Worm (Caenorhabditis elegans): ENCODE results near the gene R10H1.1.

Gene R10H1.1

ce11 chrII:7465519-7465918 lies 28.7 kb upstream of the R10H1.1 start, which contains the start of gene sro-1:
TSS of gene sro-1 (minus strand) at chrII:7465619.
- TF ChIP-seq nhr-237 (tag; optimal IDR thresholded peaks at IDR 0.05) (no peak), ceh-16 (tag; optimal IDR thresholded peaks at IDR 0.05) (no peak), lin-15B (tag; optimal IDR thresholded peaks at IDR 0.05) (no peak), fkh-2 (tag; optimal IDR thresholded peaks at IDR 0.05) (no peak), fkh-10 (GFP tag; optimal IDR thresholded peaks at IDR 0.05) (no peak), nhr-76 (tag; optimal IDR thresholded peaks at IDR 0.05) (no peak), R02D3.7 (tag; optimal IDR thresholded peaks at IDR 0.05) (no peak), mml-1 (tag; optimal IDR thresholded peaks at IDR 0.05) (no peak)

- no peak for TF ChIP-seq pha-4 (tag; optimal IDR thresholded peaks at IDR 0.05)
- no peak for TF ChIP-seq snpc-4 (tag; optimal IDR thresholded peaks at IDR 0.05)
- TF ChIP-seq fkh-10 (GFP tag; optimal IDR thresholded peaks at IDR 0.05) = peak; percentile 98
- TF ChIP-seq sea-2 (GFP tag; optimal IDR thresholded peaks at IDR 0.05) = no peak
- no peak for TF ChIP-seq ztf-4 (tag; optimal IDR thresholded peaks at IDR 0.05)
Observed at ce11 chrII:7469318-7469717, 24.9 kb upstream of the R10H1.1 start.

- TF ChIP-seq jun-1 (tag; optimal IDR thresholded peaks at IDR 0.05) (peak; percentile 73), fos-1 (tag; optimal IDR thresholded peaks at IDR 0.05) (peak; percentile 31), ceh-9 (tag; optimal IDR thresholded peaks at IDR 0.05) (no peak), lin-15B (tag; optimal IDR thresholded peaks at IDR 0.05) (peak; percentile 80), elt-2 (tag; optimal IDR thresholded peaks at IDR 0.05) (peak; percentile 60), R02D3.7 (tag; optimal IDR thresholded peaks at IDR 0.05) (peak; percentile 79), eor-1 (tag; optimal IDR thresholded peaks at IDR 0.05) (no peak), lsy-12 (tag; optimal IDR thresholded peaks at IDR 0.05) (peak; percentile 83), nhr-23 (tag; optimal IDR thresholded peaks at IDR 0.05) (peak; percentile 79), nhr-237 (tag; optimal IDR thresholded peaks at IDR 0.05) (no peak), nhr-25 (tag; optimal IDR thresholded peaks at IDR 0.05) (peak; percentile 81), egl-5 (tag; optimal IDR thresholded peaks at IDR 0.05) (peak; percentile 37), egl-27 (tag; optimal IDR thresholded peaks at IDR 0.05) (no peak), mdl-1 (tag; optimal IDR thresholded peaks at IDR 0.05) (no peak), unc-62 (GFP tag; optimal IDR thresholded peaks at IDR 0.05) (peak; percentile 60), pha-4 (tag; optimal IDR thresholded peaks at IDR 0.05) (peak; percentile 81), ceh-28 (tag; optimal IDR thresholded peaks at IDR 0.05) (peak; percentile 79), pqm-1 (tag; optimal IDR thresholded peaks at IDR 0.05) (peak; percentile 13), hmg-11 (tag; optimal IDR thresholded peaks at IDR 0.05) (peak; percentile 85), nhr-76 (tag; optimal IDR thresholded peaks at IDR 0.05) (no peak), nhr-77 (tag; optimal IDR thresholded peaks at IDR 0.05) (no peak), aly-2 (tag; optimal IDR thresholded peaks at IDR 0.05) (no peak), snpc-4 (tag; optimal IDR thresholded peaks at IDR 0.05) (peak; percentile 62), elt-1 (tag; optimal IDR thresholded peaks at IDR 0.05) (no peak), nfya-1 (tag; optimal IDR thresholded peaks at IDR 0.05; ENCODE audit: insufficient read depth) (peak; percentile 77), skn-1 (tag; optimal IDR thresholded peaks at IDR 0.05) (no peak), fkh-2 (tag; optimal IDR thresholded peaks at IDR 0.05) (no peak), ceh-82 (tag; optimal IDR thresholded peaks at IDR 0.05) (peak; percentile 26), nhr-11 (tag; optimal IDR thresholded peaks at IDR 0.05) (peak; percentile 4), nhr-43 (tag; optimal IDR thresholded peaks at IDR 0.05; ENCODE audit: poor library complexity, severe bottlenecking) (peak; percentile 67), tbx-2 (tag; optimal IDR thresholded peaks at IDR 0.05) (peak; percentile 82), elt-3 (tag; optimal IDR thresholded peaks at IDR 0.05) (peak in 1 of 3 experiments; percentile 26)
Observed at ce11 chrII:7478487-7479234, 15.6 kb upstream of the R10H1.1 start, which contains the start of the genes aka-1 and ubc-6. TSS of gene aka-1 (minus strand) at chrII:7478537. TSS of gene ubc-6 (plus strand) at chrII:7479187.

ce11 chrII:7483009-7483408 lies 11.2 kb upstream of the R10H1.1 start, which contains the start of gene cah-2:
TSS of gene cah-2 (minus strand) at chrII:7483109.
- TF ChIP-seq ztf-11 (tag; optimal IDR thresholded peaks at IDR 0.05) = no peak
- no peak for TF ChIP-seq nhr-12 (tag; optimal IDR thresholded peaks at IDR 0.05)
- no peak for TF ChIP-seq ceh-82 (tag; optimal IDR thresholded peaks at IDR 0.05)
- no peak for TF ChIP-seq hmg-11 (tag; optimal IDR thresholded peaks at IDR 0.05)
- no peak for TF ChIP-seq lsy-12 (tag; optimal IDR thresholded peaks at IDR 0.05)
- TF ChIP-seq lin-39 (tag; optimal IDR thresholded peaks at IDR 0.05) = no peak
- TF ChIP-seq eor-1 (tag; optimal IDR thresholded peaks at IDR 0.05) = no peak
- TF ChIP-seq zag-1 (tag; optimal IDR thresholded peaks at IDR 0.05) = no peak
- TF ChIP-seq unc-62 (GFP tag; optimal IDR thresholded peaks at IDR 0.05) = no peak
- TF ChIP-seq fos-1 (tag; optimal IDR thresholded peaks at IDR 0.05) = no peak
- TF ChIP-seq nhr-25 (tag; optimal IDR thresholded peaks at IDR 0.05) = no peak
- TF ChIP-seq ZK546.5 (tag; optimal IDR thresholded peaks at IDR 0.05) = no peak
- no peak for TF ChIP-seq R02D3.7 (tag; optimal IDR thresholded peaks at IDR 0.05)
- TF ChIP-seq nhr-23 (tag; optimal IDR thresholded peaks at IDR 0.05) = no peak
